Worm (Caenorhabditis elegans) whole organism, L4/young adult: ENCODE results near the gene nhr-219.

ENCODE experiments used
- W03F9.2 ChIP-seq: fragments of 150-350 bp; optimal IDR thresholded peaks from 2 replicates; lab custom pipeline; 2014; ENCODE audit warnings: missing biosample characterization, missing genetic modification characterization
- dao-5 ChIP-seq: sonication (generic microtip); optimal IDR thresholded peaks from 2 replicates; lab custom pipeline; 2016; ENCODE audit warnings: missing genotype, missing genetic modification characterization, moderate library complexity, missing compliant biosample characterization
- him-1 ChIP-seq: sonication (generic microtip); optimal IDR thresholded peaks from 2 replicates; lab custom pipeline; 2016; ENCODE audit warnings: missing genotype, missing genetic modification reagents, missing genetic modification characterization, missing compliant biosample characterization

ce11 chrV:9015540-9015939, 49.6 kb upstream of the nhr-219 start, which contains the start of gene srt-18:
- TF ChIP-seq him-1 (tag; lab: Kevin White, UChicago) (no peak), dao-5 (tag; lab: Kevin White, UChicago) (no peak), W03F9.2 (tag; lab: Kevin White, UChicago) (no peak)
